Worm (Caenorhabditis elegans) whole organism, L1 larva: ENCODE data around the gene dmd-9.
A peak's percentile ranks its signal among the peaks of the same experiment; 100 is the strongest.

Experiments used
- C04F5.9 ChIP-seq: sonication (generic microtip); optimal IDR thresholded peaks from 2 replicates; lab custom pipeline; 2016; ENCODE audit warnings: missing genetic modification characterization, missing compliant biosample characterization
- C16A3.4 ChIP-seq: fragments of 150-350 bp; optimal IDR thresholded peaks from 2 replicates; lab custom pipeline; 2014; ENCODE audit warnings: missing biosample characterization, missing genetic modification characterization
- alr-1 ChIP-seq: fragments of 200-800 bp; sonication (Bioruptor generic); optimal IDR thresholded peaks from 2 replicates; lab custom pipeline; 2018; ENCODE audit warnings: borderline replicate concordance, mild to moderate bottlenecking, missing genetic modification characterization, missing compliant biosample characterization
- ama-1 ChIP-seq: fragments of 150-350 bp; optimal IDR thresholded peaks from 2 replicates; lab custom pipeline; 2014
- blmp-1 ChIP-seq: fragments of 150-350 bp; optimal IDR thresholded peaks from 2 replicates; lab custom pipeline; 2014; ENCODE audit warnings: missing biosample characterization, missing genetic modification characterization
- ceh-88 ChIP-seq: fragments of 200-800 bp; sonication (Bioruptor generic); IDR thresholded peaks from 2 replicates; pipeline ENCODE4 v1.3.6; 2022; ENCODE audit warnings: missing genetic modification characterization, missing compliant biosample characterization
- ces-1 ChIP-seq: fragments of 150-350 bp; optimal IDR thresholded peaks from 2 replicates; lab custom pipeline; 2014; ENCODE audit warnings: missing biosample characterization, missing genetic modification reagents, missing genetic modification characterization
- dsc-1 ChIP-seq: sonication (generic microtip); optimal IDR thresholded peaks from 2 replicates; lab custom pipeline; 2016; ENCODE audit warnings: mild to moderate bottlenecking, missing genetic modification characterization, missing compliant biosample characterization
- efl-1 ChIP-seq, 4 experiments: fragments of 150-350 bp; optimal IDR thresholded peaks in 3 of 4; peaks in 1 of 4; 1 replicate in 1 of 4; 2 replicates in 3 of 4; lab custom pipeline; 2014; ENCODE audit warnings: missing biosample characterization in 2 of 4, missing genetic modification characterization in 2 of 4, missing genetic modification reagents in 2 of 4
- egl-13 ChIP-seq: sonication (generic microtip); optimal IDR thresholded peaks from 2 replicates; lab custom pipeline; 2016; ENCODE audit warnings: missing genotype, missing genetic modification reagents, missing genetic modification characterization, missing compliant biosample characterization
- egl-27 ChIP-seq, 2 experiments: fragments of 150-350 bp in 1 of 2; sonication (generic microtip); optimal IDR thresholded peaks; 3 replicates each; lab custom pipeline; 2017 to 2018; ENCODE audit warnings: missing biosample characterization in 2 of 2, missing genetic modification characterization in 2 of 2, missing genetic modification reagents in 2 of 2
- elt-2 ChIP-seq: sonication (generic microtip); optimal IDR thresholded peaks from 2 replicates; lab custom pipeline; 2016; ENCODE audit warnings: missing genetic modification characterization, mild to moderate bottlenecking, inconsistent platforms, missing compliant biosample characterization, missing genetic modification reagents
- elt-3 ChIP-seq, 6 experiments: fragments of 150-350 bp in 1 of 6; sonication (generic microtip); optimal IDR thresholded peaks; 2 replicates each; lab custom pipeline; 2017 to 2018; ENCODE audit warnings: missing biosample characterization in 6 of 6, missing genetic modification characterization in 6 of 6, inconsistent platforms in 1 of 6
- fkh-4 ChIP-seq: sonication (generic microtip); optimal IDR thresholded peaks from 2 replicates; lab custom pipeline; 2016; ENCODE audit warnings: missing compliant biosample characterization, missing genetic modification characterization, borderline replicate concordance
- fkh-8 ChIP-seq: sonication (generic microtip); optimal IDR thresholded peaks from 2 replicates; lab custom pipeline; 2016; ENCODE audit warnings: mild to moderate bottlenecking, missing genetic modification characterization, missing compliant biosample characterization
- fos-1 ChIP-seq: fragments of 150-350 bp; optimal IDR thresholded peaks from 2 replicates; lab custom pipeline; 2014; ENCODE audit warnings: missing biosample characterization, missing genetic modification characterization
- grh-1 ChIP-seq: fragments of 200-800 bp; sonication (Bioruptor generic); IDR thresholded peaks from 2 replicates; pipeline ENCODE4 v1.3.6; 2022; ENCODE audit warnings: missing genetic modification reagents, missing genetic modification characterization, missing compliant biosample characterization
- irx-1 ChIP-seq: sonication (generic microtip); optimal IDR thresholded peaks from 2 replicates; lab custom pipeline; 2016; ENCODE audit warnings: missing genetic modification characterization, missing compliant biosample characterization
- lin-13 ChIP-seq: fragments of 150-350 bp; optimal IDR thresholded peaks from 2 replicates; lab custom pipeline; 2014; ENCODE audit warnings: missing biosample characterization, missing genetic modification reagents, missing genetic modification characterization
- lin-14 ChIP-seq: fragments of 200-800 bp; sonication (Bioruptor generic); optimal IDR thresholded peaks from 2 replicates; lab custom pipeline; 2018; ENCODE audit warnings: mild to moderate bottlenecking, missing genetic modification characterization, moderate library complexity, missing compliant biosample characterization
- lin-35 ChIP-seq, 2 experiments: fragments of 150-350 bp; optimal IDR thresholded peaks; 2 replicates each; lab custom pipeline; 2014; ENCODE audit warnings: missing biosample characterization in 2 of 2, missing genetic modification characterization in 2 of 2, missing genetic modification reagents in 2 of 2
- lir-3 ChIP-seq: sonication (generic microtip); optimal IDR thresholded peaks from 2 replicates; lab custom pipeline; 2016; ENCODE audit warnings: mild to moderate bottlenecking, missing genetic modification characterization, moderate library complexity, missing compliant biosample characterization; ENCODE audit not compliant: poor library complexity
- lsy-2 ChIP-seq, 2 experiments: fragments of 150-350 bp; optimal IDR thresholded peaks; 2 replicates each; lab custom pipeline; 2014; ENCODE audit warnings: missing biosample characterization in 2 of 2, missing genetic modification characterization in 2 of 2
- mab-9 ChIP-seq: fragments of 200-800 bp; sonication (Bioruptor generic); IDR thresholded peaks from 2 replicates; pipeline ENCODE4 v1.3.6; 2022; ENCODE audit warnings: missing genetic modification reagents, missing genetic modification characterization, missing compliant biosample characterization
- mdl-1 ChIP-seq, 2 experiments: fragments of 150-350 bp; optimal IDR thresholded peaks; 2 replicates each; lab custom pipeline; 2014 to 2017; ENCODE audit warnings: missing biosample characterization in 2 of 2, missing genetic modification characterization in 2 of 2, inconsistent platforms in 1 of 2
- mep-1 ChIP-seq: fragments of 150-350 bp; optimal IDR thresholded peaks from 2 replicates; lab custom pipeline; 2014; ENCODE audit warnings: missing biosample characterization, missing genetic modification characterization
- nhr-11 ChIP-seq: fragments of 150-350 bp; optimal IDR thresholded peaks from 2 replicates; lab custom pipeline; 2014; ENCODE audit warnings: missing biosample characterization, missing genetic modification characterization
- nhr-12 ChIP-seq: sonication (generic microtip); optimal IDR thresholded peaks from 2 replicates; lab custom pipeline; 2017; ENCODE audit warnings: missing biosample characterization, missing genetic modification characterization
- nhr-20 ChIP-seq: sonication (generic microtip); optimal IDR thresholded peaks from 2 replicates; lab custom pipeline; 2016; ENCODE audit warnings: mild to moderate bottlenecking, missing genetic modification characterization, missing compliant biosample characterization
- nhr-237 ChIP-seq: fragments of 150-350 bp; optimal IDR thresholded peaks from 2 replicates; lab custom pipeline; 2014; ENCODE audit warnings: missing biosample characterization, missing genetic modification characterization
- nhr-28 ChIP-seq: fragments of 150-350 bp; optimal IDR thresholded peaks from 2 replicates; lab custom pipeline; 2014; ENCODE audit warnings: missing biosample characterization, missing genetic modification characterization
- nhr-47 ChIP-seq: sonication (generic microtip); optimal IDR thresholded peaks from 2 replicates; lab custom pipeline; 2016; ENCODE audit warnings: mild to moderate bottlenecking, missing genetic modification characterization, moderate library complexity, missing compliant biosample characterization
- nhr-71 ChIP-seq: sonication (generic microtip); optimal IDR thresholded peaks from 2 replicates; lab custom pipeline; 2016; ENCODE audit warnings: mild to moderate bottlenecking, missing genetic modification characterization, moderate library complexity, missing compliant biosample characterization
- nhr-85 ChIP-seq: sonication (generic microtip); peaks from one replicate; lab custom pipeline; 2016; ENCODE audit warnings: missing genetic modification characterization, inconsistent platforms, missing compliant biosample characterization
- pag-3 ChIP-seq: sonication (generic microtip); optimal IDR thresholded peaks from 2 replicates; lab custom pipeline; 2017; ENCODE audit warnings: missing genetic modification characterization, mild to moderate bottlenecking, missing compliant biosample characterization, antibody characterized with exemption, borderline replicate concordance; ENCODE audit not compliant: insufficient read depth
- pax-3 ChIP-seq: fragments of 200-800 bp; sonication (Bioruptor generic); optimal IDR thresholded peaks from 2 replicates; lab custom pipeline; 2018; ENCODE audit warnings: mild to moderate bottlenecking, missing genetic modification characterization, moderate library complexity, missing compliant biosample characterization
- rnt-1 ChIP-seq: sonication (generic microtip); optimal IDR thresholded peaks from 2 replicates; lab custom pipeline; 2016; ENCODE audit warnings: mild to moderate bottlenecking, missing genetic modification characterization, moderate library complexity, missing compliant biosample characterization
- skn-1 ChIP-seq: fragments of 150-350 bp; optimal IDR thresholded peaks from 2 replicates; lab custom pipeline; 2014; ENCODE audit warnings: missing biosample characterization, missing genetic modification characterization
- snpc-4 ChIP-seq: fragments of 150-350 bp; optimal IDR thresholded peaks from 2 replicates; lab custom pipeline; 2014; ENCODE audit warnings: missing biosample characterization, missing genetic modification characterization
- snu-23 ChIP-seq: sonication (generic microtip); optimal IDR thresholded peaks from 2 replicates; lab custom pipeline; 2016; ENCODE audit warnings: missing genetic modification characterization, missing compliant biosample characterization
- swsn-7 ChIP-seq: sonication (generic microtip); optimal IDR thresholded peaks from 2 replicates; lab custom pipeline; 2016; ENCODE audit warnings: missing genetic modification characterization, missing compliant biosample characterization
- tbx-2 ChIP-seq: sonication (generic microtip); optimal IDR thresholded peaks from 2 replicates; lab custom pipeline; 2016; ENCODE audit warnings: missing genetic modification characterization, missing compliant biosample characterization
- unc-130 ChIP-seq: fragments of 150-350 bp; optimal IDR thresholded peaks from 2 replicates; lab custom pipeline; 2017; ENCODE audit warnings: missing biosample characterization, missing genetic modification characterization, inconsistent platforms
- unc-98 ChIP-seq: fragments of 200-800 bp; sonication (Bioruptor generic); IDR thresholded peaks from 2 replicates; pipeline ENCODE4 v1.3.6; 2022; ENCODE audit warnings: missing genetic modification characterization, missing compliant biosample characterization
- ztf-11 ChIP-seq, 2 experiments: sonication (generic microtip); optimal IDR thresholded peaks; 2 replicates each; lab custom pipeline; 2016 to 2017; ENCODE audit warnings: missing genetic modification characterization in 2 of 2, missing biosample characterization in 1 of 2, missing compliant biosample characterization in 1 of 2
- ztf-4 ChIP-seq: fragments of 150-350 bp; optimal IDR thresholded peaks from 2 replicates; lab custom pipeline; 2014; ENCODE audit warnings: missing biosample characterization, missing genetic modification characterization

Gene dmd-9

ce11 chrIV:3246873-3247272 is 7.5 kb downstream of the dmd-9 start:
- TF ChIP-seq skn-1 (tag; lab: Kevin White, UChicago): no peak
- peak; percentile 53 for TF ChIP-seq fkh-8 (tag; lab: Kevin White, UChicago)
- peak; percentile 57 for TF ChIP-seq pax-3 (tag; lab: Kevin White, UChicago)
- peak; percentile 80 for TF ChIP-seq egl-13 (tag; lab: Kevin White, UChicago)
- TF ChIP-seq nhr-85 (tag; lab: Kevin White, UChicago): peak; percentile 19
- TF ChIP-seq lin-35 (GFP tag; optimal IDR thresholded peaks at IDR 0.05; lab: Kevin White, UChicago): no peak
- peak; percentile 63 for TF ChIP-seq nhr-47 (tag; lab: Kevin White, UChicago)
- TF ChIP-seq nhr-28 (tag; lab: Kevin White, UChicago): no peak
- no peak for TF ChIP-seq elt-3 (tag; optimal IDR thresholded peaks at IDR 0.05; lab: Kevin White, UChicago)
- TF ChIP-seq efl-1 (optimal IDR thresholded peaks at IDR 0.05; lab: Kevin White, UChicago): no peak
- TF ChIP-seq efl-1 (GFP tag; optimal IDR thresholded peaks at IDR 0.05 in 1 of 2; lab: Kevin White, UChicago): peak in 1 of 2 experiments; percentile 43
- TF ChIP-seq egl-27 (tag; optimal IDR thresholded peaks at IDR 0.05; lab: Kevin White, UChicago): no peak
- peak; percentile 33 for TF ChIP-seq fkh-4 (tag; lab: Kevin White, UChicago)
- TF ChIP-seq dsc-1 (tag; lab: Kevin White, UChicago): peak; percentile 98
- TF ChIP-seq nhr-71 (tag; lab: Kevin White, UChicago): peak; percentile 21

ce11 chrIV:3234269-3234668 is 20.1 kb downstream of the dmd-9 start:
- TF ChIP-seq elt-3 (tag; optimal IDR thresholded peaks at IDR 0.05; lab: Kevin White, UChicago): peak in 2 of 6 experiments; percentile 16 to 34
- TF ChIP-seq rnt-1 (tag; lab: Kevin White, UChicago): peak; percentile 18
- peak; percentile 58 for TF ChIP-seq ztf-4 (tag; lab: Kevin White, UChicago)
- no peak for TF ChIP-seq C16A3.4 (tag; lab: Kevin White, UChicago)
- TF ChIP-seq blmp-1 (tag; lab: Kevin White, UChicago): peak; percentile 99
- TF ChIP-seq snu-23 (GFP tag; lab: Kevin White, UChicago): peak; percentile 9
- TF ChIP-seq lin-13 (GFP tag; lab: Kevin White, UChicago): no peak
- peak; percentile 70 for TF ChIP-seq nhr-85 (tag; lab: Kevin White, UChicago)
- peak; percentile 43 for TF ChIP-seq mep-1 (tag; lab: Kevin White, UChicago)
- no peak for TF ChIP-seq elt-2 (tag; lab: Kevin White, UChicago)

- TF ChIP-seq lin-13 (GFP tag; lab: Kevin White, UChicago): peak; percentile 29
- TF ChIP-seq fos-1: peak; percentile 54
- no peak for TF ChIP-seq egl-13 (tag; lab: Kevin White, UChicago)
- TF ChIP-seq ces-1 (GFP tag; lab: Kevin White, UChicago): no peak
- peak; percentile 44 for TF ChIP-seq swsn-7
- TF ChIP-seq unc-130 (tag; lab: Kevin White, UChicago): no peak
- TF ChIP-seq elt-2 (tag; lab: Kevin White, UChicago): no peak
- TF ChIP-seq lsy-2 (tag; optimal IDR thresholded peaks at IDR 0.05; lab: Kevin White, UChicago): peak; percentile 13 to 67
- TF ChIP-seq grh-1 (GFP tag; lab: Robert Waterston, UW): 0 out of 2 replicates have a peak, but pooled peaks have one; percentile 16
- no peak for TF ChIP-seq unc-98 (GFP tag; lab: Robert Waterston, UW)
- TF ChIP-seq mab-9: no peak
- TF ChIP-seq nhr-237 (tag; lab: Kevin White, UChicago): no peak
- no peak for TF ChIP-seq dsc-1 (tag; lab: Kevin White, UChicago)
- no peak for TF ChIP-seq ama-1
- no peak for TF ChIP-seq C16A3.4 (tag; lab: Kevin White, UChicago)
- TF ChIP-seq nhr-20 (tag; lab: Kevin White, UChicago): peak; percentile 62
- peak; percentile 37 for TF ChIP-seq snpc-4 (tag; lab: Kevin White, UChicago)
- TF ChIP-seq lir-3 (tag; lab: Kevin White, UChicago): peak; percentile 22
- TF ChIP-seq pax-3 (tag; lab: Kevin White, UChicago): no peak
- peak; percentile 38 for TF ChIP-seq tbx-2
- TF ChIP-seq ztf-11 (tag; optimal IDR thresholded peaks at IDR 0.05; lab: Kevin White, UChicago): no peak
- no peak for TF ChIP-seq alr-1 (tag; lab: Kevin White, UChicago)
- no peak for TF ChIP-seq nhr-11 (tag; lab: Kevin White, UChicago)
- TF ChIP-seq pag-3 (tag; lab: Kevin White, UChicago): no peak
- TF ChIP-seq mdl-1 (tag; optimal IDR thresholded peaks at IDR 0.05; lab: Kevin White, UChicago): no peak
- peak; percentile 71 for TF ChIP-seq rnt-1 (tag; lab: Kevin White, UChicago)
- TF ChIP-seq lin-35 (GFP tag; optimal IDR thresholded peaks at IDR 0.05; lab: Kevin White, UChicago): peak; percentile 18 to 22
- TF ChIP-seq nhr-12 (tag; lab: Kevin White, UChicago): no peak
- TF ChIP-seq lin-14 (GFP tag; lab: Kevin White, UChicago): peak; percentile 78
- no peak for TF ChIP-seq ceh-88 (GFP tag; lab: Robert Waterston, UW)
- no peak for TF ChIP-seq irx-1 (tag; lab: Kevin White, UChicago)
- TF ChIP-seq blmp-1 (tag; lab: Kevin White, UChicago): peak; percentile 59
- no peak for TF ChIP-seq C04F5.9
Measured at ce11 chrIV:3233429-3233885, 20.9 kb downstream of the dmd-9 start.
